Fruit fly (Drosophila melanogaster): Measurements from ENCODE around the gene CG10375.
A peak's percentile ranks its signal among the peaks of the same experiment; 100 is the strongest.

The CG10375 gene

dm6 chr3R:23729632-23730471, 37.7 kb upstream of the CG10375 start (continued):
- peak; percentile 26 for TF ChIP-seq Lpt (GFP tag; optimal IDR thresholded peaks at IDR 0.05)
- TF ChIP-seq Sox14 (GFP tag; optimal IDR thresholded peaks at IDR 0.05): peak; percentile 95
- no peak for TF ChIP-seq achi (GFP tag; optimal IDR thresholded peaks at IDR 0.05)
- peak; percentile 36 for TF ChIP-seq Sox102F (GFP tag; optimal IDR thresholded peaks at IDR 0.05)
- TF ChIP-seq svp (GFP tag): peak; percentile 88
- TF ChIP-seq CG6276 (GFP tag; optimal IDR thresholded peaks at IDR 0.05): peak; percentile 32
- peak; percentile 59 for TF ChIP-seq Eip75B (GFP tag; optimal IDR thresholded peaks at IDR 0.05)
- peak; percentile 16 for TF ChIP-seq fkh (GFP tag; optimal IDR thresholded peaks at IDR 0.05)
- TF ChIP-seq CG3032 (tag; optimal IDR thresholded peaks at IDR 0.05): no peak
- TF ChIP-seq CG10669 (GFP tag; optimal IDR thresholded peaks at IDR 0.05): no peak
- no peak for TF ChIP-seq Smox (GFP tag; optimal IDR thresholded peaks at IDR 0.05)
- TF ChIP-seq CG8119 (GFP tag; IDR thresholded peaks at IDR 0.05): peak; percentile 37; the same call in 2 of the 3 replicates
- peak; percentile 59 for TF ChIP-seq vri (GFP tag; optimal IDR thresholded peaks at IDR 0.05)
- TF ChIP-seq CG6163 (GFP tag; IDR thresholded peaks at IDR 0.05): peak; percentile 40; the same call in 1 of the 3 replicates
- TF ChIP-seq ss (GFP tag; optimal IDR thresholded peaks at IDR 0.05): peak; percentile 59 to 67
- TF ChIP-seq CG1621 (tag; optimal IDR thresholded peaks at IDR 0.05): peak; percentile 91
- peak; percentile 42; the same call in 1 of the 2 replicates for TF ChIP-seq CG15336 (GFP tag; IDR thresholded peaks at IDR 0.05)
- peak; percentile 61 for TF ChIP-seq Eip93F (GFP tag; optimal IDR thresholded peaks at IDR 0.05)
- no peak for TF ChIP-seq CG11902 (GFP tag; optimal IDR thresholded peaks at IDR 0.05)

dm6 chr3R:23730472-23730801, 37.1 kb upstream of the CG10375 start:
- TF ChIP-seq svp (GFP tag) (peak; percentile 74), net (GFP tag; optimal IDR thresholded peaks at IDR 0.05) (no peak), Ets96B (tag; optimal IDR thresholded peaks at IDR 0.05) (no peak)

- TF ChIP-seq CG3032 (tag; optimal IDR thresholded peaks at IDR 0.05) (no peak), vri (GFP tag; optimal IDR thresholded peaks at IDR 0.05) (no peak)
Measured at dm6 chr3R:23732533-23732932, 35.0 kb upstream of the CG10375 start.

- TF ChIP-seq CG8632 (GFP tag; optimal IDR thresholded peaks at IDR 0.05) (no peak), Gug (GFP tag; IDR thresholded peaks at IDR 0.05) (no peak), Hr38 (GFP tag; optimal IDR thresholded peaks at IDR 0.05) (no peak), CG6276 (GFP tag; optimal IDR thresholded peaks at IDR 0.05) (no peak), CG3919 (GFP tag; optimal IDR thresholded peaks at IDR 0.05) (peak; percentile 39), CG10669 (GFP tag; optimal IDR thresholded peaks at IDR 0.05) (no peak), spab (GFP tag; optimal IDR thresholded peaks at IDR 0.05) (no peak), CG4318 (GFP tag; optimal IDR thresholded peaks at IDR 0.05) (no peak), CG3032 (tag; optimal IDR thresholded peaks at IDR 0.05) (no peak), fkh (GFP tag; optimal IDR thresholded peaks at IDR 0.05) (peak; percentile 1), Sox14 (GFP tag; optimal IDR thresholded peaks at IDR 0.05) (peak; percentile 39), CG7368 (GFP tag; optimal IDR thresholded peaks at IDR 0.05) (no peak), CG16779 (tag; optimal IDR thresholded peaks at IDR 0.05) (no peak), CG34406 (GFP tag; optimal IDR thresholded peaks at IDR 0.05) (no peak), OdsH (GFP tag; optimal IDR thresholded peaks at IDR 0.05) (no peak), Ets96B (tag; optimal IDR thresholded peaks at IDR 0.05) (no peak), fd59A (GFP tag; optimal IDR thresholded peaks at IDR 0.05) (no peak), Sox15 (GFP tag; optimal IDR thresholded peaks at IDR 0.05) (no peak), Ets21C (GFP tag; optimal IDR thresholded peaks at IDR 0.05) (no peak), Lpt (GFP tag; optimal IDR thresholded peaks at IDR 0.05) (no peak), CG6808 (GFP tag; optimal IDR thresholded peaks at IDR 0.05) (no peak), CG31627 (GFP tag; optimal IDR thresholded peaks at IDR 0.05) (no peak), CG32006 (GFP tag; optimal IDR thresholded peaks at IDR 0.05) (no peak), lz (GFP tag; optimal IDR thresholded peaks at IDR 0.05) (no peak), CG8319 (GFP tag; optimal IDR thresholded peaks at IDR 0.05) (no peak), dac (GFP tag; optimal IDR thresholded peaks at IDR 0.05) (no peak), eg (GFP tag; IDR thresholded peaks at IDR 0.05) (peak; percentile 10; the same call in 1 of the 3 replicates), salr (GFP tag; optimal IDR thresholded peaks at IDR 0.05) (no peak), CG6163 (GFP tag; IDR thresholded peaks at IDR 0.05) (no peak), ss (GFP tag; optimal IDR thresholded peaks at IDR 0.05) (no peak), Hr39 (GFP tag; optimal IDR thresholded peaks at IDR 0.05) (no peak), fd85E (GFP tag; optimal IDR thresholded peaks at IDR 0.05) (no peak)
Measured at dm6 chr3R:23732990-23733512, 34.5 kb upstream of the CG10375 start, which contains the start of the genes Hmgcr and Rpn9. TSS of gene Hmgcr (plus strand) at chr3R:23733324. TSS of gene Rpn9 (minus strand) at chr3R:23733462.
